Worm (Caenorhabditis elegans) whole organism, early embryonic: ENCODE measurements around the gene T04A8.8.

ENCODE experiments used
- ama-1 ChIP-seq: fragments of 150-350 bp; optimal IDR thresholded peaks from 2 replicates; lab custom pipeline; 2014
- flt-1 ChIP-seq: fragments of 200-800 bp; sonication (Bioruptor generic); IDR thresholded peaks from 2 replicates; pipeline ENCODE4 v1.3.6; 2022; ENCODE audit warnings: missing genetic modification characterization, missing compliant biosample characterization
- sea-1 ChIP-seq: fragments of 200-800 bp; sonication (Bioruptor generic); conservative IDR thresholded peaks from 2 replicates; pipeline ENCODE4 v1.3.6; 2022; ENCODE audit warnings: missing genetic modification characterization, missing compliant biosample characterization

DNA sequence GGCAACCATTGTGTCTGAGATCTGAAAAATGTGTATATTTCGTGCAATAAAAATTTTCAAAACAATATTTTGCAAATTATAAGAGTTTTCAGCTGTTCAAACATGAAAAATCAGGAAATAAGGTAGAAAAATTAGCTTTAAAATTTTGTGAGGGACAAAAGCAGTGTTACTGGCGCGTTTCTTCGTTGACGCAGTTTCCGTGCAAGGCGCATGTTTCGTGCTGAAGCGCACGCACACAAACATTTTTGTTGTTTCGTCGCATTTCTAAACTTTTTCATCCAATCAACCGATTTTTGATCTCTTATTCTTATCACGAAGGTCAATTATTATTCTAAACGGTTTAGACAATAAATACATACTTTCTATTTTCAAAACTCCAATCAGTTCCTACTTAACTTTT lies 514 bp upstream of the T04A8.8 start, which contains the start of gene nifk-1:
- TF ChIP-seq ama-1 (no peak), flt-1 (GFP tag; lab: Robert Waterston, UW) (no peak), sea-1 (GFP tag; lab: Robert Waterston, UW) (0 out of 2 replicates have a peak, but pooled peaks have one; percentile 5)
